Fruit fly (Drosophila melanogaster): ENCODE data around the gene CG1116.

CG1116 gene

DNA sequence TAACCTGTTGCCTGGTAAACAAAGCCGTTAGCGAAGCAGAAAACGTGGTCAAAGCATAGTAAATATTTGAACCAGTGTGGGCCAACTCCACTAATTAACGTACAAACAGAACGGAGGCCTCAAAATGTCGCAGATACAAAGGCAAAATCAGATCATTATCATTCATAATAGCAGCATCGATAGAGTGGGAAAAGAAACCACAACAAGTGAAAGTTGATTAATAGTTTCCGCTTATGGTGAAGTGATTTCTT, 11.4 kb upstream of the CG1116 start (continued):
- TF ChIP-seq crp (GFP tag; optimal IDR thresholded peaks at IDR 0.05) (no peak), CG2116 (GFP tag; optimal IDR thresholded peaks at IDR 0.05) (no peak), Fer1 (GFP tag; optimal IDR thresholded peaks at IDR 0.05) (no peak), CG6254 (GFP tag; optimal IDR thresholded peaks at IDR 0.05) (no peak), mirr (GFP tag; optimal IDR thresholded peaks at IDR 0.05) (peak; percentile 19), CG4328 (GFP tag; optimal IDR thresholded peaks at IDR 0.05) (no peak), Aef1 (GFP tag; IDR thresholded peaks at IDR 0.05) (no peak), maf-S (GFP tag; optimal IDR thresholded peaks at IDR 0.05) (no peak), CHES-1-like (GFP tag; optimal IDR thresholded peaks at IDR 0.05) (no peak), Med (GFP tag) (peak; percentile 27), CG5953 (GFP tag; IDR thresholded peaks at IDR 0.05) (peak; percentile 35; the same call in 1 of the 2 replicates), Nf-YC (tag; optimal IDR thresholded peaks at IDR 0.05) (no peak), lmd (GFP tag; IDR thresholded peaks at IDR 0.05) (no peak), gem (tag; optimal IDR thresholded peaks at IDR 0.05) (no peak), CG17568 (GFP tag; optimal IDR thresholded peaks at IDR 0.05) (peak; percentile 20), disco-r (GFP tag; optimal IDR thresholded peaks at IDR 0.05) (no peak), CG31388 (GFP tag; optimal IDR thresholded peaks at IDR 0.05) (no peak), CG7357 (GFP tag; IDR thresholded peaks at IDR 0.05) (no peak), CG16813 (GFP tag; IDR thresholded peaks at IDR 0.05; ENCODE audit: partially characterized antibody) (no peak), MTF-1 (GFP tag; optimal IDR thresholded peaks at IDR 0.05; ENCODE audit: borderline replicate concordance) (no peak), NFAT (GFP tag; IDR thresholded peaks at IDR 0.05) (no peak), tna (GFP tag; IDR thresholded peaks at IDR 0.05; ENCODE audit: partially characterized antibody) (no peak), fd3F (GFP tag; optimal IDR thresholded peaks at IDR 0.05) (no peak), Hr51 (GFP tag; optimal IDR thresholded peaks at IDR 0.05) (no peak), abd-A (tag; optimal IDR thresholded peaks at IDR 0.05) (peak; percentile 7), CG1832 (GFP tag; optimal IDR thresholded peaks at IDR 0.05) (no peak), sima (GFP tag; optimal IDR thresholded peaks at IDR 0.05) (no peak), CG10321 (GFP tag; IDR thresholded peaks at IDR 0.05) (no peak), CG17359 (tag; optimal IDR thresholded peaks at IDR 0.05) (peak; percentile 5), zfh1 (GFP tag; IDR thresholded peaks at IDR 0.05) (no peak), chinmo (GFP tag; IDR thresholded peaks at IDR 0.05; ENCODE audit: partially characterized antibody) (no peak), CG2712 (tag; optimal IDR thresholded peaks at IDR 0.05) (no peak), bbx (GFP tag; IDR thresholded peaks at IDR 0.05; ENCODE audit: partially characterized antibody) (no peak), Usf (GFP tag; optimal IDR thresholded peaks at IDR 0.05) (no peak), gcm2 (GFP tag; optimal IDR thresholded peaks at IDR 0.05) (no peak), h (optimal IDR thresholded peaks at IDR 0.05) (no peak), CG18619 (GFP tag; optimal IDR thresholded peaks at IDR 0.05) (no peak), Trl (optimal IDR thresholded peaks at IDR 0.05) (no peak), Trl (GFP tag; optimal IDR thresholded peaks at IDR 0.05) (no peak), CG10959 (GFP tag; IDR thresholded peaks at IDR 0.05) (no peak), CG12071 (GFP tag; optimal IDR thresholded peaks at IDR 0.05) (peak; percentile 13), CG15601 (tag; optimal IDR thresholded peaks at IDR 0.05) (no peak), dmrt11E (tag; optimal IDR thresholded peaks at IDR 0.05) (no peak), Asciz (GFP tag; optimal IDR thresholded peaks at IDR 0.05) (peak; percentile 29), CG15696 (tag; optimal IDR thresholded peaks at IDR 0.05) (peak; percentile 4), Kr (GFP tag; optimal IDR thresholded peaks at IDR 0.05) (no peak), CG7963 (GFP tag; IDR thresholded peaks at IDR 0.05; ENCODE audit: partially characterized antibody) (no peak), CG17912 (GFP tag; optimal IDR thresholded peaks at IDR 0.05) (no peak), CG2120 (GFP tag; optimal IDR thresholded peaks at IDR 0.05) (no peak), hkb (optimal IDR thresholded peaks at IDR 0.05) (no peak), hkb (GFP tag; IDR thresholded peaks at IDR 0.05) (no peak), lola (GFP tag; optimal IDR thresholded peaks at IDR 0.05) (no peak)
